Worm (Caenorhabditis elegans): Measurements from ENCODE around the gene C16C10.2.

ce11 chrIII:4194349-4195110, 16.1 kb upstream of the C16C10.2 start:
- no peak for TF ChIP-seq F10E7.11 (tag; optimal IDR thresholded peaks at IDR 0.05)
- no peak for TF ChIP-seq let-607 (tag; optimal IDR thresholded peaks at IDR 0.05)
- no peak for TF ChIP-seq lsl-1 (GFP tag; optimal IDR thresholded peaks at IDR 0.05)
- TF ChIP-seq ztf-26 (tag; optimal IDR thresholded peaks at IDR 0.05) = no peak
- TF ChIP-seq chd-7 (tag; optimal IDR thresholded peaks at IDR 0.05) = no peak
- no peak for TF ChIP-seq nfya-1 (tag; optimal IDR thresholded peaks at IDR 0.05; ENCODE audit: borderline replicate concordance, insufficient read depth)
- no peak for TF ChIP-seq fkh-3 (tag; optimal IDR thresholded peaks at IDR 0.05)
- no peak for TF ChIP-seq egl-44 (GFP tag; IDR thresholded peaks at IDR 0.05)
- no peak for TF ChIP-seq F55B11.4 (tag; optimal IDR thresholded peaks at IDR 0.05; ENCODE audit: borderline replicate concordance, insufficient read depth)
- no peak for TF ChIP-seq pha-4 (tag; optimal IDR thresholded peaks at IDR 0.05)
